Fruit fly (Drosophila melanogaster) whole organism, embryonic: ENCODE results near the gene CG12768.
A peak's percentile ranks its signal among the peaks of the same experiment; 100 is the strongest.

Source experiments
- Abd-B ChIP-seq: fragments of 200-800 bp; sonication (Bioruptor generic); optimal IDR thresholded peaks from 2 replicates; lab custom pipeline; 2018; ENCODE audit warnings: missing biosample characterization, mild to moderate bottlenecking, missing genetic modification characterization, moderate library complexity
- Adf1 ChIP-seq: fragments of 200-800 bp; sonication (Bioruptor generic); IDR thresholded peaks from 2 replicates; pipeline ENCODE4 v1.3.6; 2022; ENCODE audit warnings: missing biosample characterization, missing genetic modification characterization
- Awh ChIP-seq: fragments of 200-800 bp; sonication (Bioruptor generic); IDR thresholded peaks from 2 replicates; pipeline ENCODE4, ENCODE4 v1.3.6; 2022; ENCODE audit warnings: missing biosample characterization, missing genetic modification characterization
- CG12659 ChIP-seq: fragments of 200-800 bp; sonication (Bioruptor generic); optimal IDR thresholded peaks from 3 replicates; lab custom pipeline; 2017; ENCODE audit warnings: mild to moderate bottlenecking, missing biosample characterization, missing genetic modification reagents, missing genetic modification characterization
- CG13775 ChIP-seq: fragments of 200-800 bp; sonication (Bioruptor generic); optimal IDR thresholded peaks from 3 replicates; lab custom pipeline; 2017; ENCODE audit warnings: missing biosample characterization, mild to moderate bottlenecking, missing genetic modification characterization
- CG14441 ChIP-seq: fragments of 200-800 bp; sonication (Bioruptor generic); IDR thresholded peaks from 2 replicates; pipeline ENCODE4 v1.3.6; 2022; ENCODE audit warnings: missing biosample characterization, missing genetic modification characterization
- CG15601 ChIP-seq: fragments of 200-800 bp; sonication (Bioruptor generic); optimal IDR thresholded peaks from 3 replicates; lab custom pipeline; 2019; ENCODE audit warnings: missing biosample characterization, mild to moderate bottlenecking, missing genetic modification characterization, moderate library complexity
- CG16863 ChIP-seq: fragments of 200-800 bp; sonication (Bioruptor generic); optimal IDR thresholded peaks from 3 replicates; lab custom pipeline; 2016; ENCODE audit warnings: missing biosample characterization, missing genetic modification characterization
- CG17912 ChIP-seq: fragments of 200-800 bp; sonication (Bioruptor generic); optimal IDR thresholded peaks from 2 replicates; lab custom pipeline; 2018; ENCODE audit warnings: missing biosample characterization, mild to moderate bottlenecking, missing genetic modification characterization
- CG18262 ChIP-seq: fragments of 200-800 bp; optimal IDR thresholded peaks from 3 replicates; lab custom pipeline; 2019; ENCODE audit warnings: missing biosample characterization, mild to moderate bottlenecking, missing genetic modification characterization, moderate library complexity
- CG2712 ChIP-seq: fragments of 200-800 bp; optimal IDR thresholded peaks from 3 replicates; lab custom pipeline; 2019; ENCODE audit warnings: missing biosample characterization, mild to moderate bottlenecking, missing genetic modification characterization, moderate library complexity
- CG3281 ChIP-seq: fragments of 200-800 bp; sonication (Bioruptor generic); optimal IDR thresholded peaks from 3 replicates; lab custom pipeline; 2017; ENCODE audit warnings: missing biosample characterization, mild to moderate bottlenecking, missing genetic modification characterization
- CG33557 ChIP-seq: fragments of 200-800 bp; sonication (Bioruptor generic); optimal IDR thresholded peaks from 2 replicates; lab custom pipeline; 2019; ENCODE audit warnings: missing biosample characterization, mild to moderate bottlenecking, missing genetic modification characterization, moderate library complexity
- CG4854 ChIP-seq: fragments of 200-800 bp; sonication (Bioruptor generic); optimal IDR thresholded peaks from 2 replicates; lab custom pipeline; 2016; ENCODE audit warnings: missing biosample characterization, missing genetic modification characterization, inconsistent platforms
- CG6272 ChIP-seq: fragments of 200-800 bp; sonication (Bioruptor generic); IDR thresholded peaks from 2 replicates; pipeline ENCODE4 v1.3.6; 2022; ENCODE audit warnings: missing biosample characterization, missing genetic modification characterization
- CG7357 ChIP-seq: fragments of 200-800 bp; sonication (Bioruptor generic); IDR thresholded peaks from 3 replicates; pipeline ENCODE4 v1.3.6; 2022; ENCODE audit warnings: missing biosample characterization, missing genetic modification characterization
- CG7987 ChIP-seq: fragments of 200-800 bp; sonication (Bioruptor generic); optimal IDR thresholded peaks from 2 replicates; lab custom pipeline; 2018; ENCODE audit warnings: missing biosample characterization, mild to moderate bottlenecking, missing genetic modification characterization, moderate library complexity
- CG8089 ChIP-seq: fragments of 200-800 bp; sonication (Bioruptor generic); optimal IDR thresholded peaks from 3 replicates; lab custom pipeline; 2016; ENCODE audit warnings: missing biosample characterization, missing genetic modification characterization
- CG8765 ChIP-seq: fragments of 200-800 bp; sonication (Bioruptor generic); IDR thresholded peaks from 2 replicates; pipeline ENCODE4 v1.3.6; 2022; ENCODE audit warnings: missing biosample characterization, missing genetic modification characterization
- CG8924 ChIP-seq: fragments of 200-800 bp; optimal IDR thresholded peaks from 3 replicates; lab custom pipeline; 2019; ENCODE audit warnings: missing biosample characterization, mild to moderate bottlenecking, missing genetic modification characterization, moderate library complexity
- CG9797 ChIP-seq: fragments of 200-800 bp; sonication (Bioruptor generic); optimal IDR thresholded peaks from 3 replicates; lab custom pipeline; 2018; ENCODE audit warnings: missing biosample characterization, mild to moderate bottlenecking, missing genetic modification characterization
- CHES-1-like ChIP-seq: fragments of 200-800 bp; sonication (Bioruptor generic); optimal IDR thresholded peaks from 2 replicates; lab custom pipeline; 2016; ENCODE audit warnings: missing biosample characterization, missing genetic modification characterization
- CoRest ChIP-seq: fragments of 200-800 bp; sonication (Bioruptor generic); optimal IDR thresholded peaks from 3 replicates; lab custom pipeline; 2018; ENCODE audit warnings: missing biosample characterization, mild to moderate bottlenecking, missing genetic modification characterization, moderate library complexity
- CrebB ChIP-seq: fragments of 200-800 bp; sonication (Bioruptor generic); optimal IDR thresholded peaks from 3 replicates; lab custom pipeline; 2018; ENCODE audit warnings: missing biosample characterization, mild to moderate bottlenecking, missing genetic modification characterization
- Dek ChIP-seq: fragments of 200-800 bp; sonication (Bioruptor generic); optimal IDR thresholded peaks from 3 replicates; lab custom pipeline; 2019; ENCODE audit warnings: missing biosample characterization, mild to moderate bottlenecking, missing genetic modification characterization, moderate library complexity
- Dip2 ChIP-seq: fragments of 200-800 bp; sonication (Bioruptor generic); IDR thresholded peaks from 2 replicates; pipeline ENCODE4 v1.3.6; 2022; ENCODE audit warnings: missing biosample characterization, missing genetic modification characterization
- Doc2 ChIP-seq: fragments of 200-800 bp; sonication (Bioruptor generic); IDR thresholded peaks from 2 replicates; pipeline ENCODE4 v1.3.6; 2022; ENCODE audit warnings: missing biosample characterization, missing genetic modification characterization
- ERR ChIP-seq: fragments of 200-800 bp; sonication (Bioruptor generic); optimal IDR thresholded peaks from 2 replicates; lab custom pipeline; 2016; ENCODE audit warnings: missing biosample characterization, missing genetic modification characterization
- H2.0 ChIP-seq: fragments of 200-800 bp; sonication (Bioruptor generic); IDR thresholded peaks from 2 replicates; pipeline ENCODE4 v1.3.6; 2022; ENCODE audit warnings: missing biosample characterization, missing genetic modification characterization
- HHEX ChIP-seq: fragments of 200-800 bp; sonication (Bioruptor generic); optimal IDR thresholded peaks from 3 replicates; lab custom pipeline; 2017; ENCODE audit warnings: missing biosample characterization, mild to moderate bottlenecking, missing genetic modification characterization, missing genetic modification reagents
- HLH3B ChIP-seq: fragments of 200-800 bp; sonication (Bioruptor generic); IDR thresholded peaks from 2 replicates; pipeline ENCODE4 v1.3.6; 2022; ENCODE audit warnings: missing biosample characterization, missing genetic modification characterization
- Hmx ChIP-seq: fragments of 200-800 bp; sonication (Bioruptor generic); optimal IDR thresholded peaks from 2 replicates; lab custom pipeline; 2016; ENCODE audit warnings: missing biosample characterization, missing genetic modification characterization
- Nf-YB ChIP-seq: fragments of 200-800 bp; sonication (Bioruptor generic); optimal IDR thresholded peaks from 3 replicates; lab custom pipeline; 2019; ENCODE audit warnings: missing biosample characterization, mild to moderate bottlenecking, missing genetic modification characterization, moderate library complexity
- Opbp ChIP-seq: fragments of 200-800 bp; sonication (Bioruptor generic); IDR thresholded peaks from 3 replicates; pipeline ENCODE4 v1.3.6; 2022; ENCODE audit warnings: missing biosample characterization, missing genetic modification characterization; ENCODE audit not compliant: partially characterized antibody
- PHDP ChIP-seq: fragments of 200-800 bp; sonication (Bioruptor generic); optimal IDR thresholded peaks from 3 replicates; lab custom pipeline; 2018; ENCODE audit warnings: missing biosample characterization, mild to moderate bottlenecking, missing genetic modification characterization, moderate library complexity
- ac ChIP-seq: fragments of 200-800 bp; sonication (Bioruptor generic); optimal IDR thresholded peaks from 3 replicates; lab custom pipeline; 2017; ENCODE audit warnings: missing biosample characterization, mild to moderate bottlenecking, missing genetic modification characterization
- ap ChIP-seq: fragments of 200-800 bp; sonication (Bioruptor generic); IDR thresholded peaks from 2 replicates; pipeline ENCODE4 v1.3.6; 2022; ENCODE audit warnings: missing biosample characterization, missing genetic modification characterization
- ato ChIP-seq: fragments of 200-800 bp; sonication (Bioruptor generic); IDR thresholded peaks from 2 replicates; pipeline ENCODE4 v1.3.6; 2022; ENCODE audit warnings: missing biosample characterization, missing genetic modification characterization; ENCODE audit not compliant: partially characterized antibody
- bowl ChIP-seq: fragments of 200-800 bp; sonication (Bioruptor generic); IDR thresholded peaks from 2 replicates; pipeline ENCODE4 v1.3.6; 2022; ENCODE audit warnings: missing biosample characterization, missing genetic modification characterization
- disco-r ChIP-seq: fragments of 200-800 bp; sonication (Bioruptor generic); optimal IDR thresholded peaks from 2 replicates; lab custom pipeline; 2016; ENCODE audit warnings: missing biosample characterization, missing genetic modification characterization
- dmrt11E ChIP-seq: fragments of 200-800 bp; sonication (Bioruptor generic); optimal IDR thresholded peaks from 3 replicates; lab custom pipeline; 2018; ENCODE audit warnings: missing biosample characterization, mild to moderate bottlenecking, missing genetic modification characterization, moderate library complexity
- mirr ChIP-seq: fragments of 200-800 bp; sonication (Bioruptor generic); optimal IDR thresholded peaks from 3 replicates; lab custom pipeline; 2018; ENCODE audit warnings: missing biosample characterization, mild to moderate bottlenecking, missing genetic modification characterization
- nom ChIP-seq: fragments of 200-800 bp; sonication (Bioruptor generic); optimal IDR thresholded peaks from 2 replicates; lab custom pipeline; 2017; ENCODE audit warnings: missing biosample characterization, missing genetic modification characterization, mild to moderate bottlenecking, moderate library complexity, missing genetic modification reagents
- pb ChIP-seq: fragments of 200-800 bp; sonication (Bioruptor generic); optimal IDR thresholded peaks from 3 replicates; lab custom pipeline; 2016; ENCODE audit warnings: missing biosample characterization, missing genetic modification characterization
- scrt ChIP-seq: fragments of 200-800 bp; sonication (Bioruptor generic); optimal IDR thresholded peaks from 2 replicates; lab custom pipeline; 2018; ENCODE audit warnings: missing biosample characterization, mild to moderate bottlenecking, missing genetic modification characterization, moderate library complexity
- ssp ChIP-seq: fragments of 200-800 bp; sonication (Bioruptor generic); IDR thresholded peaks from 2 replicates; pipeline ENCODE4 v1.3.6; 2022; ENCODE audit warnings: missing biosample characterization, missing genetic modification characterization
- tna ChIP-seq: fragments of 200-800 bp; sonication (Bioruptor generic); IDR thresholded peaks from 2 replicates; pipeline ENCODE4 v1.3.6; 2022; ENCODE audit warnings: missing biosample characterization, missing genetic modification characterization; ENCODE audit not compliant: partially characterized antibody
- trem ChIP-seq: fragments of 200-800 bp; optimal IDR thresholded peaks from 3 replicates; lab custom pipeline; 2019; ENCODE audit warnings: missing biosample characterization, mild to moderate bottlenecking, missing genetic modification characterization, moderate library complexity
- ttk ChIP-seq: fragments of 200-800 bp; sonication (Bioruptor generic); IDR thresholded peaks from 2 replicates; pipeline ENCODE4 v2.1.2; 2022; ENCODE audit warnings: missing biosample characterization, missing genetic modification characterization
- tx ChIP-seq: fragments of 200-800 bp; sonication (Bioruptor generic); optimal IDR thresholded peaks from 2 replicates; lab custom pipeline; 2016; ENCODE audit warnings: missing biosample characterization, missing genetic modification characterization
- wek ChIP-seq: fragments of 200-800 bp; sonication (Bioruptor generic); optimal IDR thresholded peaks from 3 replicates; lab custom pipeline; 2018; ENCODE audit warnings: missing biosample characterization, mild to moderate bottlenecking, missing genetic modification characterization, moderate library complexity

CG12768 gene

dm6 chr3L:22868070-22868469 lies 42.2 kb upstream of the CG12768 start, which contains the start of gene EMC4 (continued):
- TF ChIP-seq CHES-1-like: peak; percentile 27
- TF ChIP-seq CoRest (tag; lab: Kevin White, UChicago): peak; percentile 34
- no peak for TF ChIP-seq Abd-B (GFP tag; lab: Kevin White, UChicago)
- TF ChIP-seq nom (GFP tag; lab: Kevin White, UChicago): peak; percentile 33
- peak; percentile 60 for TF ChIP-seq CG12659
- TF ChIP-seq CG7987 (GFP tag; lab: Kevin White, UChicago): peak; percentile 44
- peak; percentile 50; the same call in 1 of the 2 replicates for TF ChIP-seq tna (GFP tag; lab: Robert Waterston, UW)
- no peak for TF ChIP-seq wek (GFP tag; lab: Kevin White, UChicago)
- TF ChIP-seq bowl (GFP tag; lab: Robert Waterston, UW): no peak
- TF ChIP-seq HLH3B (GFP tag; lab: Robert Waterston, UW): no peak; the same call in 1 of the 2 replicates
- peak; percentile 68 for TF ChIP-seq ato
- peak; percentile 53 for TF ChIP-seq CG4854 (GFP tag; lab: Kevin White, UChicago)
- TF ChIP-seq trem (tag; lab: Kevin White, UChicago): peak; percentile 72
- no peak for TF ChIP-seq pb
- peak; percentile 56 for TF ChIP-seq CG8924
- TF ChIP-seq Awh (GFP tag; lab: Robert Waterston, UW): no peak
- TF ChIP-seq Doc2 (GFP tag; lab: Robert Waterston, UW): no peak
- TF ChIP-seq ap (GFP tag; lab: Robert Waterston, UW): no peak
- peak; percentile 35 for TF ChIP-seq CG16863
- no peak for TF ChIP-seq Hmx
- peak; percentile 36 for TF ChIP-seq CG2712 (tag; lab: Kevin White, UChicago)
- TF ChIP-seq CG18262 (tag; lab: Kevin White, UChicago): peak; percentile 15
- TF ChIP-seq disco-r: no peak
- peak; percentile 7 for TF ChIP-seq HHEX (GFP tag; lab: Kevin White, UChicago)
- TF ChIP-seq tx (GFP tag; lab: Kevin White, UChicago): peak; percentile 46
- peak; percentile 82; the same call in 2 of the 3 replicates for TF ChIP-seq Opbp (GFP tag; lab: Robert Waterston, UW)
- TF ChIP-seq ssp (GFP tag; lab: Robert Waterston, UW): no peak
- TF ChIP-seq dmrt11E: no peak
- TF ChIP-seq CG17912 (GFP tag; lab: Kevin White, UChicago): no peak
- no peak for TF ChIP-seq Dip2
- TF ChIP-seq CG15601: no peak
- no peak for TF ChIP-seq Nf-YB
- peak; percentile 15 for TF ChIP-seq PHDP (tag; lab: Kevin White, UChicago)
- no peak; the same call in 1 of the 2 replicates for TF ChIP-seq Adf1 (GFP tag; lab: Robert Waterston, UW)
- TF ChIP-seq ERR: peak; percentile 37
- peak; percentile 24 for TF ChIP-seq CG9797 (GFP tag; lab: Kevin White, UChicago)
- TF ChIP-seq CG13775 (GFP tag; lab: Kevin White, UChicago): no peak
- no peak for TF ChIP-seq mirr (GFP tag; lab: Kevin White, UChicago)
- TF ChIP-seq CG14441 (GFP tag; lab: Robert Waterston, UW): no peak
- no peak for TF ChIP-seq scrt (GFP tag; lab: Kevin White, UChicago)
- TF ChIP-seq Dek (tag; lab: Kevin White, UChicago): peak; percentile 14
- TF ChIP-seq CG6272 (GFP tag; lab: Robert Waterston, UW): no peak
- no peak for TF ChIP-seq H2.0 (GFP tag; lab: Robert Waterston, UW)
- no peak for TF ChIP-seq CG8089
- TF ChIP-seq CG7357 (GFP tag; lab: Robert Waterston, UW): no peak
- no peak for TF ChIP-seq CG33557 (GFP tag; lab: Kevin White, UChicago)
- peak; percentile 34 for TF ChIP-seq CG3281 (GFP tag; lab: Kevin White, UChicago)
- TF ChIP-seq CrebB (tag; lab: Kevin White, UChicago): no peak
- no peak for TF ChIP-seq CG8765 (GFP tag; lab: Robert Waterston, UW)
- TF ChIP-seq ac (GFP tag; lab: Kevin White, UChicago): no peak
- TF ChIP-seq ttk: no peak
